Fruit fly (Drosophila melanogaster) whole organism: ENCODE results near the gene PH4alphaSG2.

Experiments used
- CG8478 ChIP-seq: fragments of >200 bp; optimal IDR thresholded peaks from 2 replicates; lab custom pipeline; 2018; ENCODE audit warnings: inconsistent platforms
- pan ChIP-seq: fragments of >200 bp; optimal IDR thresholded peaks from 2 replicates; lab custom pipeline; 2017
- psq ChIP-seq: fragments of >200 bp; optimal IDR thresholded peaks from 2 replicates; lab custom pipeline; 2017
- usp ChIP-seq: fragments of >200 bp; optimal IDR thresholded peaks from 2 replicates; lab custom pipeline; 2017; ENCODE audit warnings: missing biosample characterization, missing genetic modification characterization, mixed read lengths

- TF ChIP-seq psq (no peak), usp (no peak), pan (lab: Kevin White, UChicago) (no peak), CG8478 (lab: Kevin White, UChicago) (no peak)
These were observed 39.6 kb upstream of the PH4alphaSG2 start for dm6 chr3R:30450224-30450623.
